Fruit fly (Drosophila melanogaster): ENCODE results near the gene by.

by gene

DNA sequence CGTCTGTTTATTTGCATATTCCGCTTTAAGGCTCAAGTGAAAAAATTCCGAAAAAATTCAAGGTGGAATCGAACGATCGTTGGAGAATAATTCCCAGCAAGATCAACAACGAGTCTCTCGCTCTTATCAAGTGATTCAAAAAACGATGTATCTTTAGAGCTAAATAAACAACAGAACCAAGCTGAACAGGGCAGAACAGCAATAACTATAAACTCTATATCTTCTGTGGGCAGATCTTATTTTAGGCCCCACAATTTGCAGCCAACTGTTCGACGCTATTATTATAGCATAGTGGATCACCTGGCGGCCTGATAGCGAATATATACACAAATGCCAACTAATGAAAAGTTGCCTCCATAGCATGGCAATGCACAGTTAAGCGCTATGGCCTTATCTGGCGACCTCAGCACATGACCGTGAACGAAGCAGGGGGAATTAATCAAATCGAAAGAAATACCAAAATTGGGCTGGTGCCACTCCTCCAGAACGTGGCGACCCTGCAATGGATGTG, 3.4 kb downstream of the by start (continued):
- no peak for TF ChIP-seq CG2202 (tag; optimal IDR thresholded peaks at IDR 0.05)
- TF ChIP-seq CG1529 (GFP tag; optimal IDR thresholded peaks at IDR 0.05), result no peak
- TF ChIP-seq kay (GFP tag; optimal IDR thresholded peaks at IDR 0.05), result no peak
- no peak for TF ChIP-seq Max (GFP tag; optimal IDR thresholded peaks at IDR 0.05)
- peak; percentile 81 for TF ChIP-seq sug (tag; optimal IDR thresholded peaks at IDR 0.05)
- TF ChIP-seq run (tag; optimal IDR thresholded peaks at IDR 0.05), result no peak
- peak; percentile 14 for TF ChIP-seq da (GFP tag; optimal IDR thresholded peaks at IDR 0.05)
- TF ChIP-seq CG7987 (GFP tag; optimal IDR thresholded peaks at IDR 0.05), result peak; percentile 79
- TF ChIP-seq CG2712 (tag; optimal IDR thresholded peaks at IDR 0.05), result no peak
- no peak for TF ChIP-seq CG17802 (tag; optimal IDR thresholded peaks at IDR 0.05)
- TF ChIP-seq dmrt99B (tag; optimal IDR thresholded peaks at IDR 0.05), result no peak
- TF ChIP-seq CG1792 (GFP tag; optimal IDR thresholded peaks at IDR 0.05), result peak; percentile 20
- TF ChIP-seq CG3847 (GFP tag; IDR thresholded peaks at IDR 0.05), result no peak
- no peak for TF ChIP-seq lilli (GFP tag; optimal IDR thresholded peaks at IDR 0.05)
- no peak for TF ChIP-seq CHES-1-like (GFP tag; optimal IDR thresholded peaks at IDR 0.05)
- no peak for TF ChIP-seq CG12071 (GFP tag; optimal IDR thresholded peaks at IDR 0.05)
- TF ChIP-seq Atf6 (GFP tag; IDR thresholded peaks at IDR 0.05), result peak; percentile 45; the same call in 1 of the 2 replicates
- no peak for TF ChIP-seq CG11085 (GFP tag; IDR thresholded peaks at IDR 0.05)
- peak; percentile 82; the same call in 2 of the 4 replicates for TF ChIP-seq chinmo (GFP tag; IDR thresholded peaks at IDR 0.05; ENCODE audit: partially characterized antibody)
- TF ChIP-seq CG4854 (GFP tag; optimal IDR thresholded peaks at IDR 0.05), result no peak
- peak; percentile 7 for TF ChIP-seq Deaf1 (tag; optimal IDR thresholded peaks at IDR 0.05)
- TF ChIP-seq sd (tag; optimal IDR thresholded peaks at IDR 0.05), result peak; percentile 69
- TF ChIP-seq CG2120 (GFP tag; optimal IDR thresholded peaks at IDR 0.05), result peak; percentile 51
- peak; percentile 25 for TF ChIP-seq CG2678 (tag; optimal IDR thresholded peaks at IDR 0.05)
- TF ChIP-seq row (GFP tag; IDR thresholded peaks at IDR 0.05), result no peak
- TF ChIP-seq tgo (GFP tag; IDR thresholded peaks at IDR 0.05), result no peak
- no peak for TF ChIP-seq CG5953 (GFP tag; IDR thresholded peaks at IDR 0.05)
- peak in 1 of 2 experiments; percentile 67 for TF ChIP-seq Hr78 (GFP tag; optimal IDR thresholded peaks at IDR 0.05)
- TF ChIP-seq Rfx (GFP tag; IDR thresholded peaks at IDR 0.05), result 0 out of 2 replicates have a peak, but pooled peaks have one; percentile 4
- TF ChIP-seq twi (tag; optimal IDR thresholded peaks at IDR 0.05), result no peak
- TF ChIP-seq CG8924 (tag; optimal IDR thresholded peaks at IDR 0.05), result no peak
- TF ChIP-seq zen2 (GFP tag; IDR thresholded peaks at IDR 0.05; ENCODE audit: partially characterized antibody), result no peak
- peak; percentile 17 for TF ChIP-seq CG6854 (GFP tag; optimal IDR thresholded peaks at IDR 0.05)
- peak; percentile 41 for TF ChIP-seq CG15514 (GFP tag; optimal IDR thresholded peaks at IDR 0.05)
- no peak for TF ChIP-seq odd (GFP tag; optimal IDR thresholded peaks at IDR 0.05)
- TF ChIP-seq CG12391 (tag; optimal IDR thresholded peaks at IDR 0.05), result no peak
- no peak for TF ChIP-seq eve (GFP tag; optimal IDR thresholded peaks at IDR 0.05)
- peak; percentile 98 for TF ChIP-seq CG13894 (tag; optimal IDR thresholded peaks at IDR 0.05)
- TF ChIP-seq CG10321 (GFP tag; IDR thresholded peaks at IDR 0.05), result no peak
- peak; percentile 19 for TF ChIP-seq schlank (tag; optimal IDR thresholded peaks at IDR 0.05)
- TF ChIP-seq Hey (tag; optimal IDR thresholded peaks at IDR 0.05), result peak; percentile 18
- TF ChIP-seq ap (GFP tag; IDR thresholded peaks at IDR 0.05), result no peak
- TF ChIP-seq HHEX (GFP tag; optimal IDR thresholded peaks at IDR 0.05), result no peak
- TF ChIP-seq CG8359 (GFP tag; optimal IDR thresholded peaks at IDR 0.05; ENCODE audit: borderline replicate concordance), result no peak
- no peak for TF ChIP-seq Abd-B (GFP tag; optimal IDR thresholded peaks at IDR 0.05)
- no peak for TF ChIP-seq CG13424 (tag; optimal IDR thresholded peaks at IDR 0.05)
- TF ChIP-seq Fer1 (GFP tag; optimal IDR thresholded peaks at IDR 0.05), result peak; percentile 19
- TF ChIP-seq Pdp1 (GFP tag; optimal IDR thresholded peaks at IDR 0.05), result peak in 1 of 2 experiments; percentile 51
- no peak for TF ChIP-seq bbx (GFP tag; IDR thresholded peaks at IDR 0.05; ENCODE audit: partially characterized antibody)
- TF ChIP-seq slbo (GFP tag; IDR thresholded peaks at IDR 0.05), result 0 out of 2 replicates have a peak, but pooled peaks have one; percentile 8
